Fruit fly (Drosophila melanogaster) whole organism, embryonic: ENCODE data around the gene CG2120.

Experiments used
- Atf-2 ChIP-seq: fragments of 200-800 bp; sonication (Bioruptor generic); optimal IDR thresholded peaks from 2 replicates; lab custom pipeline; 2016; ENCODE audit warnings: missing biosample characterization, missing genetic modification characterization
- CG10431 ChIP-seq: fragments of 200-800 bp; sonication (Bioruptor generic); optimal IDR thresholded peaks from 3 replicates; lab custom pipeline; 2018; ENCODE audit warnings: missing biosample characterization, mild to moderate bottlenecking, missing genetic modification characterization
- CG11695 ChIP-seq: fragments of 200-800 bp; sonication (Bioruptor generic); IDR thresholded peaks from 3 replicates; pipeline ENCODE4 v1.3.6; 2022; ENCODE audit warnings: missing biosample characterization, missing genetic modification characterization
- CG12236 ChIP-seq: fragments of 200-800 bp; sonication (Bioruptor generic); optimal IDR thresholded peaks from 2 replicates; lab custom pipeline; 2016; ENCODE audit warnings: missing biosample characterization, missing genetic modification characterization
- CG13123 ChIP-seq: fragments of 200-800 bp; sonication (Bioruptor generic); optimal IDR thresholded peaks from 2 replicates; lab custom pipeline; 2016; ENCODE audit warnings: missing biosample characterization, missing genetic modification characterization
- CG15073 ChIP-seq: fragments of 200-800 bp; sonication (Bioruptor generic); optimal IDR thresholded peaks from 2 replicates; lab custom pipeline; 2016; ENCODE audit warnings: missing biosample characterization, missing genetic modification characterization
- CG16813 ChIP-seq: fragments of 200-800 bp; sonication (Bioruptor generic); IDR thresholded peaks from 3 replicates; pipeline ENCODE4 v1.3.6; 2022; ENCODE audit warnings: missing biosample characterization, missing genetic modification characterization; ENCODE audit not compliant: partially characterized antibody
- CG17359 ChIP-seq: fragments of 200-800 bp; sonication (Bioruptor generic); optimal IDR thresholded peaks from 3 replicates; lab custom pipeline; 2018; ENCODE audit warnings: missing biosample characterization, mild to moderate bottlenecking, missing genetic modification characterization, moderate library complexity
- CG17829 ChIP-seq: fragments of 200-800 bp; optimal IDR thresholded peaks from 2 replicates; lab custom pipeline; 2019; ENCODE audit warnings: missing biosample characterization, mild to moderate bottlenecking, missing genetic modification characterization, moderate library complexity
- CG2116 ChIP-seq: fragments of 200-800 bp; sonication (Bioruptor generic); optimal IDR thresholded peaks from 3 replicates; lab custom pipeline; 2018; ENCODE audit warnings: missing biosample characterization, mild to moderate bottlenecking, missing genetic modification characterization
- CG30403 ChIP-seq: fragments of 200-800 bp; sonication (Bioruptor generic); optimal IDR thresholded peaks from 3 replicates; lab custom pipeline; 2016; ENCODE audit warnings: missing biosample characterization, missing genetic modification characterization
- CG31365 ChIP-seq: fragments of 200-800 bp; sonication (Bioruptor generic); optimal IDR thresholded peaks from 2 replicates; lab custom pipeline; 2018; ENCODE audit warnings: missing biosample characterization, mild to moderate bottlenecking, missing genetic modification characterization
- CG3163 ChIP-seq: fragments of 200-800 bp; sonication (Bioruptor generic); optimal IDR thresholded peaks from 3 replicates; lab custom pipeline; 2016; ENCODE audit warnings: missing biosample characterization, missing genetic modification characterization
- CG34422 ChIP-seq: fragments of 200-800 bp; sonication (Bioruptor generic); IDR thresholded peaks from 3 replicates; pipeline ENCODE4 v1.3.6; 2022; ENCODE audit warnings: missing biosample characterization, missing genetic modification characterization
- CG3995 ChIP-seq: fragments of 200-800 bp; sonication (Bioruptor generic); optimal IDR thresholded peaks from 3 replicates; lab custom pipeline; 2016; ENCODE audit warnings: missing biosample characterization, missing genetic modification characterization
- CG4730 ChIP-seq: fragments of 200-800 bp; sonication (Bioruptor generic); IDR thresholded peaks from 2 replicates; pipeline ENCODE4 v1.3.6; 2022; ENCODE audit warnings: missing biosample characterization, missing genetic modification characterization
- CG8388 ChIP-seq: fragments of 200-800 bp; sonication (Bioruptor generic); optimal IDR thresholded peaks from 2 replicates; lab custom pipeline; 2019; ENCODE audit warnings: missing biosample characterization, mild to moderate bottlenecking, missing genetic modification characterization, moderate library complexity
- CG9797 ChIP-seq: fragments of 200-800 bp; sonication (Bioruptor generic); optimal IDR thresholded peaks from 3 replicates; lab custom pipeline; 2018; ENCODE audit warnings: missing biosample characterization, mild to moderate bottlenecking, missing genetic modification characterization
- CG9876 ChIP-seq: fragments of 200-800 bp; sonication (Bioruptor generic); optimal IDR thresholded peaks from 2 replicates; lab custom pipeline; 2016; ENCODE audit warnings: missing biosample characterization, missing genetic modification characterization
- CoRest ChIP-seq: fragments of 200-800 bp; sonication (Bioruptor generic); optimal IDR thresholded peaks from 3 replicates; lab custom pipeline; 2018; ENCODE audit warnings: missing biosample characterization, mild to moderate bottlenecking, missing genetic modification characterization, moderate library complexity
- Dfd ChIP-seq, 2 experiments: fragments of >200 bp; optimal IDR thresholded peaks; 2 replicates each; lab custom pipeline; 2017; ENCODE audit warnings: missing biosample characterization in 2 of 2, missing genetic modification characterization in 2 of 2
- Dll ChIP-seq: fragments of 200-800 bp; sonication (Bioruptor generic); IDR thresholded peaks from 4 replicates; pipeline ENCODE4 v1.3.6; 2022; ENCODE audit warnings: missing biosample characterization, missing genetic modification characterization; ENCODE audit not compliant: partially characterized antibody
- MTF-1 ChIP-seq: fragments of 200-800 bp; sonication (Bioruptor generic); optimal IDR thresholded peaks from 2 replicates; lab custom pipeline; 2018; ENCODE audit warnings: missing biosample characterization, mild to moderate bottlenecking, missing genetic modification characterization, borderline replicate concordance
- Opbp ChIP-seq: fragments of 200-800 bp; sonication (Bioruptor generic); IDR thresholded peaks from 3 replicates; pipeline ENCODE4 v1.3.6; 2022; ENCODE audit warnings: missing biosample characterization, missing genetic modification characterization; ENCODE audit not compliant: partially characterized antibody
- Six4 ChIP-seq: fragments of 200-800 bp; sonication (Bioruptor generic); optimal IDR thresholded peaks from 2 replicates; lab custom pipeline; 2016; ENCODE audit warnings: missing biosample characterization, missing genetic modification characterization
- Sry-δ ChIP-seq: fragments of 200-800 bp; sonication (Bioruptor generic); optimal IDR thresholded peaks from 2 replicates; lab custom pipeline; 2016; ENCODE audit warnings: missing biosample characterization, missing genetic modification characterization
- Ssrp ChIP-seq: fragments of 200-800 bp; sonication (Bioruptor generic); optimal IDR thresholded peaks from 2 replicates; lab custom pipeline; 2018; ENCODE audit warnings: missing biosample characterization, mild to moderate bottlenecking, missing genetic modification characterization, moderate library complexity
- Vsx1 ChIP-seq: fragments of 200-800 bp; sonication (Bioruptor generic); optimal IDR thresholded peaks from 2 replicates; lab custom pipeline; 2017; ENCODE audit warnings: missing biosample characterization, mild to moderate bottlenecking, missing genetic modification characterization, missing genetic modification reagents
- ap ChIP-seq: fragments of 200-800 bp; sonication (Bioruptor generic); IDR thresholded peaks from 2 replicates; pipeline ENCODE4 v1.3.6; 2022; ENCODE audit warnings: missing biosample characterization, missing genetic modification characterization
- btn ChIP-seq: fragments of 200-800 bp; sonication (Bioruptor generic); optimal IDR thresholded peaks from 2 replicates; lab custom pipeline; 2016; ENCODE audit warnings: missing biosample characterization, missing genetic modification characterization
- croc ChIP-seq: fragments of 200-800 bp; sonication (Bioruptor generic); conservative IDR thresholded peaks from 3 replicates; pipeline ENCODE4 v1.3.6; 2022; ENCODE audit warnings: missing biosample characterization, missing genetic modification characterization
- crp ChIP-seq, 2 experiments: fragments of 200-800 bp; sonication (Bioruptor generic); optimal IDR thresholded peaks; 2 replicates in 1 of 2; 3 replicates in 1 of 2; lab custom pipeline; 2017; ENCODE audit warnings: missing biosample characterization in 2 of 2, missing genetic modification characterization in 2 of 2, mild to moderate bottlenecking in 1 of 2, moderate library complexity in 1 of 2
- fd3F ChIP-seq: fragments of 200-800 bp; sonication (Bioruptor generic); optimal IDR thresholded peaks from 2 replicates; lab custom pipeline; 2018; ENCODE audit warnings: missing biosample characterization, mild to moderate bottlenecking, missing genetic modification characterization, moderate library complexity
- fu2 ChIP-seq: fragments of 200-800 bp; sonication (Bioruptor generic); optimal IDR thresholded peaks from 2 replicates; lab custom pipeline; 2016; ENCODE audit warnings: missing biosample characterization, missing genetic modification characterization
- gt ChIP-seq: fragments of 200-800 bp; sonication (Bioruptor generic); IDR thresholded peaks from 2 replicates; pipeline ENCODE4 v1.3.6; 2022; ENCODE audit warnings: missing biosample characterization, missing genetic modification characterization
- hbn ChIP-seq: fragments of 200-800 bp; sonication (Bioruptor generic); IDR thresholded peaks from 2 replicates; pipeline ENCODE4 v1.3.6; 2022; ENCODE audit warnings: missing biosample characterization, missing genetic modification characterization; ENCODE audit not compliant: partially characterized antibody
- ind ChIP-seq: fragments of 200-800 bp; sonication (Bioruptor generic); optimal IDR thresholded peaks from 3 replicates; lab custom pipeline; 2016; ENCODE audit warnings: missing biosample characterization, missing genetic modification characterization
- inv ChIP-seq: fragments of 200-800 bp; sonication (Bioruptor generic); IDR thresholded peaks from 2 replicates; pipeline ENCODE4 v1.3.6; 2022; ENCODE audit warnings: missing biosample characterization, missing genetic modification characterization; ENCODE audit not compliant: partially characterized antibody
- maf-S ChIP-seq: fragments of 200-800 bp; sonication (Bioruptor generic); optimal IDR thresholded peaks from 2 replicates; lab custom pipeline; 2016; ENCODE audit warnings: missing biosample characterization, missing genetic modification characterization
- mirr ChIP-seq: fragments of 200-800 bp; sonication (Bioruptor generic); optimal IDR thresholded peaks from 3 replicates; lab custom pipeline; 2018; ENCODE audit warnings: missing biosample characterization, mild to moderate bottlenecking, missing genetic modification characterization
- oc ChIP-seq: fragments of 200-800 bp; sonication (Bioruptor generic); optimal IDR thresholded peaks from 2 replicates; lab custom pipeline; 2018; ENCODE audit warnings: missing biosample characterization, mild to moderate bottlenecking, missing genetic modification characterization, moderate library complexity
- odd ChIP-seq: fragments of 200-800 bp; sonication (Bioruptor generic); optimal IDR thresholded peaks from 2 replicates; lab custom pipeline; 2017; ENCODE audit warnings: missing biosample characterization, mild to moderate bottlenecking, missing genetic modification characterization
- pum ChIP-seq: fragments of 200-800 bp; sonication (Bioruptor generic); optimal IDR thresholded peaks from 2 replicates; lab custom pipeline; 2016; ENCODE audit warnings: missing biosample characterization, missing genetic modification characterization
- ranshi ChIP-seq: fragments of 200-800 bp; sonication (Bioruptor generic); IDR thresholded peaks from 2 replicates; pipeline ENCODE4 v1.3.6; 2022; ENCODE audit warnings: missing biosample characterization, missing genetic modification characterization
- rib ChIP-seq: fragments of 200-800 bp; sonication (Bioruptor generic); IDR thresholded peaks from 2 replicates; pipeline ENCODE4 v1.3.6; 2022; ENCODE audit warnings: missing biosample characterization, missing genetic modification characterization
- sim ChIP-seq: fragments of 200-800 bp; sonication (Bioruptor generic); IDR thresholded peaks from 2 replicates; pipeline ENCODE4 v1.3.6; 2022; ENCODE audit warnings: missing biosample characterization, missing genetic modification characterization
- tgo ChIP-seq: fragments of 200-800 bp; sonication (Bioruptor generic); IDR thresholded peaks from 3 replicates; pipeline ENCODE4 v1.3.6; 2022; ENCODE audit warnings: missing biosample characterization, missing genetic modification characterization
- usp ChIP-seq: fragments of >200 bp; optimal IDR thresholded peaks from 2 replicates; lab custom pipeline; 2017; ENCODE audit warnings: missing biosample characterization, missing genetic modification characterization
- zfh1 ChIP-seq: fragments of 200-800 bp; sonication (Bioruptor generic); IDR thresholded peaks from 3 replicates; pipeline ENCODE4 v1.3.6; 2022; ENCODE audit warnings: missing biosample characterization, missing genetic modification characterization
- zfh2 ChIP-seq: fragments of 200-800 bp; sonication (Bioruptor generic); optimal IDR thresholded peaks from 2 replicates; lab custom pipeline; 2016; ENCODE audit warnings: missing biosample characterization, missing genetic modification characterization

CG2120 gene

dm6 chrX:8157294-8157693 is 21.7 kb downstream of the CG2120 start, which contains the start of the genes Traf6 and GIIIspla2 (continued):
- TF ChIP-seq CG10431 (GFP tag; lab: Kevin White, UChicago) = no peak
- peak; percentile 74 for TF ChIP-seq tgo
- TF ChIP-seq usp (GFP tag; lab: Kevin White, UChicago) = no peak
- TF ChIP-seq btn (GFP tag; lab: Kevin White, UChicago) = peak; percentile 36
- peak; percentile 60 for TF ChIP-seq CG17359 (tag; lab: Kevin White, UChicago)
- peak; percentile 37 for TF ChIP-seq Sry-δ
- peak; percentile 60 for TF ChIP-seq CG3995
- TF ChIP-seq oc (tag; lab: Kevin White, UChicago) = no peak
- TF ChIP-seq CoRest (tag; lab: Kevin White, UChicago) = peak; percentile 82
- TF ChIP-seq CG8388 = peak; percentile 79
- TF ChIP-seq CG30403 (GFP tag; lab: Kevin White, UChicago) = peak; percentile 79
- no peak for TF ChIP-seq MTF-1
- TF ChIP-seq CG9876 (GFP tag; lab: Kevin White, UChicago) = peak; percentile 13
- TF ChIP-seq CG2116 = peak; percentile 59
- TF ChIP-seq Dll (GFP tag; lab: Robert Waterston, UW) = peak; percentile 46; the same call in 1 of the 4 replicates
- peak; percentile 44 for TF ChIP-seq CG4730
- no peak for TF ChIP-seq hbn
- TF ChIP-seq Vsx1 (GFP tag; lab: Kevin White, UChicago) = no peak
- TF ChIP-seq CG31365 (tag; lab: Kevin White, UChicago) = no peak
- peak; percentile 72; the same call in 2 of the 3 replicates for TF ChIP-seq CG11695
- TF ChIP-seq sim (GFP tag; lab: Robert Waterston, UW) = 0 out of 2 replicates have a peak, but pooled peaks have one; percentile 48
- TF ChIP-seq odd (GFP tag; lab: Kevin White, UChicago) = no peak
- peak; percentile 68 for TF ChIP-seq ind
- peak; percentile 64 for TF ChIP-seq pum (GFP tag; lab: Kevin White, UChicago)
- TF ChIP-seq CG15073 (GFP tag; lab: Kevin White, UChicago) = no peak
- TF ChIP-seq Opbp (GFP tag; lab: Robert Waterston, UW) = 0 out of 3 replicates have a peak, but pooled peaks have one; percentile 10
- TF ChIP-seq Six4 (GFP tag; lab: Kevin White, UChicago) = peak; percentile 40
- TF ChIP-seq CG16813 = peak; percentile 44; the same call in 1 of the 3 replicates
- peak; percentile 50 for TF ChIP-seq maf-S (GFP tag; lab: Kevin White, UChicago)
- TF ChIP-seq rib (GFP tag; lab: Robert Waterston, UW) = no peak
- peak; percentile 83 for TF ChIP-seq zfh1
- TF ChIP-seq zfh2 (GFP tag; lab: Kevin White, UChicago) = peak; percentile 73
- TF ChIP-seq ap (GFP tag; lab: Robert Waterston, UW) = peak; percentile 52
- peak; percentile 59; the same call in 1 of the 2 replicates for TF ChIP-seq gt (GFP tag; lab: Robert Waterston, UW)
- TF ChIP-seq CG9797 (GFP tag; lab: Kevin White, UChicago) = peak; percentile 45
- TF ChIP-seq CG12236 = peak; percentile 11
- peak; percentile 78 for TF ChIP-seq fu2 (GFP tag; lab: Kevin White, UChicago)
- TF ChIP-seq CG3163 = peak; percentile 16
- peak; percentile 23 for TF ChIP-seq Atf-2 (GFP tag; lab: Kevin White, UChicago)
- peak; percentile 46; the same call in 2 of the 3 replicates for TF ChIP-seq croc (GFP tag; lab: Robert Waterston, UW)
- TF ChIP-seq CG17829 (tag; lab: Kevin White, UChicago) = peak; percentile 77
- peak; percentile 41 for TF ChIP-seq CG13123 (GFP tag; lab: Kevin White, UChicago)
- TF ChIP-seq crp (GFP tag; optimal IDR thresholded peaks at IDR 0.05; lab: Kevin White, UChicago) = peak; percentile 51 to 93
- TF ChIP-seq mirr (GFP tag; lab: Kevin White, UChicago) = peak; percentile 66
- TF ChIP-seq ranshi (GFP tag; lab: Robert Waterston, UW) = peak; percentile 75
- peak; percentile 73; the same call in 2 of the 3 replicates for TF ChIP-seq CG34422 (GFP tag; lab: Robert Waterston, UW)
- no peak for TF ChIP-seq Dfd (GFP tag; optimal IDR thresholded peaks at IDR 0.05; lab: Kevin White, UChicago)
- TF ChIP-seq inv (GFP tag; lab: Robert Waterston, UW) = no peak
- TF ChIP-seq Ssrp (tag; lab: Kevin White, UChicago) = peak; percentile 72
- peak; percentile 66 for TF ChIP-seq fd3F
